Fruit fly (Drosophila melanogaster) S2 (cell line): ENCODE data around the gene CG7523.

Source experiments
- CG8478 ChIP-seq: fragments of >200 bp; optimal IDR thresholded peaks from 2 replicates; lab custom pipeline; 2018
- CTCF ChIP-seq, 2 experiments: fragments of >200 bp; optimal IDR thresholded peaks; 2 replicates each; lab custom pipeline; 2018

CG7523 gene

DNA sequence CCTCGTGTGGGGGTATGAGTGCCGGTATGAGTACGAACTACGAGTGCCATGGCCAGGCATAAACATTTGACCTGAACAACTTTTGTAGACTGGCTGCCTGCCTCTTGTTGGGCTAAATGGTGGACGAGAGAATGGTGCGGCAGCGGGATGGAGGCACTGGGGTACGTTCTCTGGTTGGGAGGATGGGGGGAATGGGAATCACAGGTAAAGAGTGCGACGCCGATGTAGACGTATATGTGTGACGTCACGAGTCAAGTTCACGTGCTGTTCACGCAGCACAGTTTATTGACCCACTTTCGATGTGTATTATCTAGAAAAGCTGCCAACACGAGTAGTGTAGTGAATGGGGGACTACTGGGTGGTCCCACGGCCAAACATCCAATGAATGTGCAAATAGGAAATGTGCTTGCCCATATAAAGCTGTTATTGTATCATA, 36.3 kb upstream of the CG7523 start:
- TF ChIP-seq CTCF (optimal IDR thresholded peaks at IDR 0.05; lab: Kevin White, UChicago) (no peak), CG8478 (lab: Kevin White, UChicago) (no peak)

DNA sequence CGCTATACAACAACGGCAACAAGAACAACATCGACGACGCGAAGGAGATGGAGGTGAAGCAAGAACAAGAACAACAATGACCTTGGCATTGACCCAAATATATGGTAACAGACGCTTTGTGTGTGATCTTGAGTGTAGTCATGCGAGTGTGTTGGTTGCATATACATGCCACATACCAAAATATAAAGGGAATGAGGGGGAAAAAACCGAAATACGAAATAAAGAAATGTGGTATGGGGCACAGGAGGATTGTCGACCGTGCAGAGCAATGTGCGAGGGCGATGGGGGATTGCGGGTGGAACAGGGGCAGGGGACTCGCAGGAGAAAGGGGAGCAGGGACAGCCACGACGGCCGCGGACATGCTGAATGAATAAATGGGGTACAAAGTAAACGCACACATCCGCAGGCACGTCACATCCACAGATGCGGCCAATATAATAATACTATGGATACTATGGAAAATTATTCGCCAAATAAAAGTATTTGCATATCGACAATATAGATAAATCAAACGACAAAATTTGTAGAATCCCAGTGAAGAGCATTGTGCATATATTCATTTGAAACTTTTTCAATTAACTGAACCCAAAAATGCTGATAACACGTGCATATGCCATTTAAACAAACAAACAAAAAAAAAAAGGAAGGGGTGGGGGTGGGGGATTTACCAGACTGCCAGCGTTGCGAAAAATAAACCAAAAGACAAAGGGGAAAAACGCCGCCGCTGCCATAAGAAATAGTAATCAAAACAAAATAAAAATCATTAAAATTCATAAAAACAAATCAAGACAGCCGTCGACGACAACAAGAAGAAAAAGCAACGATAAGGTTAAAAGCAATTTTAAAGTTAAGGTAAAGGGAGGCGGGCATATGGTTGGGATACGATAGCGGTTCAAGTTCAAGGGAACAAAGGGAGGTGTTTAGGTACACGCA, 35.5 kb upstream of the CG7523 start:
- TF ChIP-seq CG8478 (lab: Kevin White, UChicago) (no peak), CTCF (optimal IDR thresholded peaks at IDR 0.05; lab: Kevin White, UChicago) (no peak)

DNA sequence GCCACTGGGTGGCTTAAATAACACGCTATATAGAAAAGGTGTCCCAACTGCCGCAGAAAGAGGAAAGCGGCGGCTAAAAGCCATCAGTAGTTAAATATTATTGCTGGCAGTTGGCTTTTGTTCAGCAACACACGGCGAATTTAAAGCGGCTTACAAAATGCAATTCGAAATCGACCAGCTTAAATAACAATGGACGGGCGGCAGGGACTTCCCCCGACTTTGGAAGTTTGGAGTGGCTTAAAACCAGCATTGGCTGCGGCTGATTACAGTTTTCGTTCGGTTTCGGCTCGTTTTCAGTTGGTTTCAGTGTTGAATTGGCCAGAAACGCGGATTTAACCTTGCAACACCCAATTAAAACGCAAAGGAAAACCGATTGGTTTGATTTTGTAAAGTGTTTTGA, 34.4 kb upstream of the CG7523 start:
- TF ChIP-seq CG8478 (lab: Kevin White, UChicago) = no peak
- no peak for TF ChIP-seq CTCF (optimal IDR thresholded peaks at IDR 0.05; lab: Kevin White, UChicago)

DNA sequence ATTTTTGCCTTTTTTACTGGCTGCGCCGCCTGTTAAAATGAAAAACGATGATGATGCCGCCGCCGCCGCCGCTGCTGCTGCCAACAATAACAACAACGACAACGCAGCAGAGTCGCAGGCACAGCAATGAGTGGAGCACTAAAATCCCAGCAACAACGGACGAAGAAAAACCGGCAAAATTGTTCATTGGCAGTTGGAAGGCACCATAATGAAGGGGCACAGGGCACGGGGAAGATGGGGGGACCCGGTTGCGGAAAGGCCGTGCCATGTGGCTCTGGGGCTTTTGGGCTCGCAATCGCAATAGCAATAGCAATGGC, 33.8 kb upstream of the CG7523 start:
- TF ChIP-seq CG8478 (lab: Kevin White, UChicago) (no peak), CTCF (optimal IDR thresholded peaks at IDR 0.05; lab: Kevin White, UChicago) (no peak)

DNA sequence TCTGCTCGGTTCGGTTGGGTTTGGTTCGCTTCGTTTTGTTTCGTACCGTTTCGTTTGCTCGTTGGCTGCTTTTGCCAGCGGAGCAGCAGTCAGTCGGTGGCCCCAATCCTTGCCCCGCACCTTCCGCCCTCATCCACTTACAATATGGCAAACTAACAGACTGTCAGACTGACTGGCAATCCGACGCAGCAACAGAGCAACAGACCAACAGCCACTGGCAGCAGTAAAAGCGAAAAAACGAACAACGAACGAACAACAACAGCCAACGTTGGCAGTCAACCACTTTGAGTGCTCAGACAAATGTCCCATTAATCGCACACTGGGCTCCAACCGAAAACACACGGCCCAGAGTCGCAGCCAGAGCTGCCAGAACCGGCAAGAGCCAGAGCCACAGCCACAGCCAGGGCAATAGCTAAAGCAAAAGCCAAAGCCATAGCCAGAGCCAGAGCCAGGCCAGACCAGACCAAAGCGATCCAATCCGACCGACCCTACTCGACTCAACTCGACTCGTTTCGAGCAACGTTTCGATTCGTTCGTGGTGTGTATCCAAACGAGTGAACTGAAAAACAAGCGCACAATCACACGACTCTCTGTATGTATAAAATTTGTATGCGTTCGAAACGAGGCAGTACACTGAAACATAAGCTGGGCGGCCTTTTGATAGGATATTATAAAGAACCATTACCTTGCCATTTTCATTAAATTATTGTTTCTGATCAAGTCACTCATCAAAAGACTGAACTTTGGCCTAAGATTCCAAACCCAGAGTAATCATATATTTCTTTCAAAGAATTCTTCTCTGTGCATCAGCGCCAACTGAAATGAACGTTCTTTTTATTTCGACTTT, 33.2 kb upstream of the CG7523 start:
- no peak for TF ChIP-seq CG8478 (lab: Kevin White, UChicago)
- TF ChIP-seq CTCF (optimal IDR thresholded peaks at IDR 0.05; lab: Kevin White, UChicago) = no peak

DNA sequence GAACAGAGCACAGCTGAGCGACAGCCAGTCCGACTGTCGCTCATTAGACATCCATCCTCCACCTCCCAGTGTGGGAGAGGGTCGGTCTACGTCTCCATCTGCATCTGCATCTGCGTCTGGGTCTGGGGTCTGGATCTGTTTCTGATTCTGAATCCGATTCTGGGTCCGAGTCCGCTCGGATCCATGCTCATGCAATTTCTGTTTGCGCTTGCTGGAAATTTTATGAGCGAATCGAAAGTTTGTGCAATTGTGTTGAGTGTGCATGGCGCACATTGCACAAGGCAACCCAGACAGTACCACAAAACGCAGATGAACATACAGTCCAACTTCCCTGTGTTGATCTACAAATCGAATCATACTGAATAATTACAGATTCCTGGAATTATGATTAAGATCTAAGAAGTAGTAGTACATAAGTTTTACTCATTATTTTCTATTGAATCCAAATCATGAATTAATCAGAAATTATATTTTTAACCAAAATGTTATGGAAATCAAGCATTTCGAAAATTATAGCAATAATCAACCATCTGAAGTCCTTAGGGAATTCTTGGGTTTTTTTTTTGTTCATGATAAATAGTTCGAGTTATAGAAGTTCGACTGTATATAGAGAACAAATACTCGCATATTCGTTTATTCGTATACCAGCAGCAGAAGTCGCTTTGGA, 32.5 kb upstream of the CG7523 start:
- TF ChIP-seq CG8478 (lab: Kevin White, UChicago) = no peak
- TF ChIP-seq CTCF (optimal IDR thresholded peaks at IDR 0.05; lab: Kevin White, UChicago) = no peak

DNA sequence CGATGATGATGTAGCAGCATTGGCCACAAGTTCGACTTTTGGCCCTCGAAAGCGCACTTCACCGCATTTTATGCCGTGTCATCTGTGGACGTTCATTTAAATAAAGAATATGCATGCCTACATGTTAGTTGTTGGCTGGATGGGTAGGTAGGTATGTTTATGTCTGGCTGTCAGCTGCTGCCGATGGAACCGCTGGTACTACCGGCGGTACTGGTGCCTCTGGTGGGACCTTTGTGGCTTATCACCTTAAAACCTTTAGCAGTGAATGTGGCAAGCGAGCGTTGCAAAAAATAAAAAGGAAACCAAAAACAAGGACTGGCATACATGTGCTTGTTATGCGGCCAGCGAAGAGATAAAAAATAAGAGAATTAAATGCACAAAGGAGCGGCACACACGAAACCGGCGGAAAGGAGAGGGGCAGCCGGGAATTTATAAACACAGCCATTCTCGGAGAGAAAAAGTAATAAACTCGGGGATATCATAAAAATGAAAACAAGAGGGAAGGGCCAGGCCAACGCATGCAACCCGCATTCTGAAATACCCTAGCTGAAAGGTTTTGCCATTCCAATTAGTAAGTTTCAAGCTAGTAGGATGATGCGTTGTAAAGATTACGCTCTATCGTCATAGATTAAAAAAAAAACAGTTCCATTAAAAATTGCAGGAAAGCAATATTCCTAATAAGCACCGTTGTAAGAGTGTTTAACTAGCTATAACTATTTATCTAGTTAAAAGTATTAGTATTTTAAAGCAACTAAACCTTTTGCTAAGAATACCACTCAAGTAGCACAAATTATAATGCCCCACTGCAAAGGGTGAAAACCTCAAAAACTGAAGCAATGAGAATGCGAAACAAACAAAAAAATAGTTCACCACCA, 31.5 kb upstream of the CG7523 start:
- TF ChIP-seq CG8478 (lab: Kevin White, UChicago) (no peak), CTCF (optimal IDR thresholded peaks at IDR 0.05; lab: Kevin White, UChicago) (no peak)

DNA sequence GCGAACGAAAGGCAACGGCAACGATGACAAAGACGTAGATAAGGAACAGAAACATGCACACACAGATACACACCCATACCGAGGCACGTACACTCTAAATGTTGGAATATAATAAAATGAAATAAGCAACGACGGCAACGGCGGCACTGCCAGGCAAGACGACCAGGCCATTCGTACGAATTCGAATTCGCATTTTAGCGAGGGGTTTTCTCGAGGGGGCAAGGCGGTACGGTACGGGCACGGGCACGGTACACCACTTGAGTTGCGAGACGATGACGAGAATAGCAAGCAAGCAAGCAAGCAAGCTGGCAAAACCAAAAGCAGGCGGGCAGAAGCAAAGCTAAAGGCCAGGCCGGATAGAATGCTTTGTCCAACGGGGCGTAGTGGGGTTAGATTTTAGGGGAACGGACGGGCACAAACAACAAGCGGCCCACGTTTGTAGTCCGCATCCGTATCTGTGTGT, 30.5 kb upstream of the CG7523 start:
- no peak for TF ChIP-seq CTCF (optimal IDR thresholded peaks at IDR 0.05; lab: Kevin White, UChicago)
- no peak for TF ChIP-seq CG8478 (lab: Kevin White, UChicago)

DNA sequence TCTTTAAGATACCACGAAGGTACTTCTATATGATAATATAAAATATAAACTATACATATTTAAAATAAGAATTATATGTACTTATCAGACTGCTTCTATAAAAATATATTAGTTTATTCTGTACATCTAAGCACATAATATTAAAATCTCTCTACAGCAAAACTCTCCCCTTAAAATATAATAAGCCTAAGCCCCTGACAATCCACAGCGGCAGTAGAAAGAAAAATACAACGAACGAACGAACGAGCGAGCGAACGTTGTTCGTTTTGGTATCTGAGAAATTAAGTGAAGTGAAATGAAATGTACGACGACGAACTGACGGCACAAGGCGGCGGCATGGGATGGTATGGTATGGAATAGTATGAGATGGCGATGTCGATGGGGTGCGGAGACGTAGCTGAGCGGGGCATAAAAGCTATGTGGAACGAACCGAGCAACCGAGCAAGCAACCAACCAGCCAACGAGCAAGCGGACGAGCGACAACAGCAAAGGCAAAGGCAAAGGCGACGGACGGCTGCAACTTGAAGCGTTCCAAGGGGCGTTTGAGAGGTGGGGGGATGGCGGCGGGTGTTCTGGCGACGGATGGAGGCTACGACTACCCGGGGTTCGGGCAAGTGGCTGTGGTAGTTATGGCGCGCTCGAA, 29.9 kb upstream of the CG7523 start:
- TF ChIP-seq CG8478 (lab: Kevin White, UChicago) (no peak), CTCF (optimal IDR thresholded peaks at IDR 0.05; lab: Kevin White, UChicago) (no peak)

DNA sequence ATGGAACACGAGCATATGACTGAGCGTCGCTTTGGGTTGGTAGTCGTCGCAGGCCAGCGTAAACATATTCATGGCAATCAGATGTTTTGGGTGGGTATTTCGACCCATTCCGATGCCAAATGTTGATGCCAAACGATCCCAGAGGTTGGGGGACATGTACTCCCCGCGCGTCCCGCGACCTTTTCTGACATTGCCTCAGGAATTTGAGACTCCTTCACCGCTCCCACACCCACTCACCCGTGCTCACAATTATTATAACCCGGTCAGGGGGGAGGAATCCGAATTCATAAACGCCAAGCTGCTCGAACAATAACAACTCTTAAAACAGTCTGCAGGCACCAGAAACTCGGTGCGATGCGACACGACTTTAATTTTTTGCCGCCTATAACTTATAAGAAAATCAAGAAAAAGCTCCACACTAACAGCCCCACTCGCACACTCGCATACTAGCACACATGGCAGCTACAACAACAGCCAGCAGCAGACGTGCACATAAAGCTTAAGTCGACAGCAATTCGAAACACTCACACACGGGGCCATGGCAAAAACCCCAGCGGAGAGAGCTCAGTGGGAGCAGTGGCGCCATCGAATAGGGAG, 29.3 kb upstream of the CG7523 start:
- no peak for TF ChIP-seq CTCF (optimal IDR thresholded peaks at IDR 0.05; lab: Kevin White, UChicago)
- TF ChIP-seq CG8478 (lab: Kevin White, UChicago) = no peak

DNA sequence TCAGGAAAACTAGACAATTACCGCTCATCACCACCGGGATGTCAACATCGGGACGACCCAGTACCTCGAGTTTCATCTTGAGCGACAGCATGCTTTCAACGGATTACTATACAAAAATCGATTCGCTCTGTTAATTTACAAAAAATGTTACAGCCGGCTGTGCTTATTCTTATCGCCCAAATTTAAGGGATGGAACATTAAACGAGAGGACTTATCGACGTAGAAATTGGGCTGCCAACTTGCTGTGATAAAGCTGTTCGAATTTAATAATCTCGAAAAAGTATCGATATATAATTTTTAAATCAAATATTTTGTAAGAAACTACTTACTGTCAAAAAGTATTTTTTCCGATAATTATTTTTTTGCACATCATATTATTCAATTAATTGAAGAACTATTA, 16.2 kb upstream of the CG7523 start, which contains the start of gene CG31249:
TSS of gene CG31249 (minus strand) at position 197 of the 400 bp plus-strand sequence.
- TF ChIP-seq CG8478 (lab: Kevin White, UChicago) = no peak
- TF ChIP-seq CTCF (optimal IDR thresholded peaks at IDR 0.05; lab: Kevin White, UChicago) = no peak

DNA sequence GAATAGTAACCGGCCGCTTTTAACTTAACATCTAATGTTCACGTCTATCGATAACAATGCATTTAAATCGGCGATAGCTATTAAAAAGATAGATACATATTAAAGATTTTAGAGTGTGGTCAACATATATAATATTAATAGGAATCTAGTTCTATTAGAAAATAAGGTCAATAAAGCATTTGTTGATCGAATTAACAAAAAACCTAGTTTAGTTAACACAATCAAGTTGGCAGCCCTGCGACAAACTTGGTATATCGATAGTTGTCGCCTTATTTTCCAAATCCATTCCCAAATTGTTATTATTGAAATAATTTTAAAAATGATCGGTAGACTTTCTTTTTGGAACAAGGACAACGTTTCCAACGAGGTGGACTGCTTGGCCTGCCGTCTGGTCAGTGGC, 14.2 kb upstream of the CG7523 start, which contains the start of the genes CG31251 and CG31360:
TSS of gene CG31251 (minus strand) at position 62 of the 400 bp plus-strand sequence.
TSS of gene CG31360 (plus strand) at position 244 of the 400 bp plus-strand sequence.
- TF ChIP-seq CTCF (optimal IDR thresholded peaks at IDR 0.05; lab: Kevin White, UChicago) (no peak), CG8478 (lab: Kevin White, UChicago) (no peak)
